Fruit fly (Drosophila melanogaster) whole organism, embryonic: Measurements from ENCODE around the gene CG10254.
A peak's percentile ranks its signal among the peaks of the same experiment; 100 is the strongest.

Experiments used
- Asciz ChIP-seq: fragments of 200-800 bp; sonication (Bioruptor generic); optimal IDR thresholded peaks from 2 replicates; lab custom pipeline; 2017; ENCODE audit warnings: missing biosample characterization, mild to moderate bottlenecking, missing genetic modification characterization, missing genetic modification reagents
- Bdp1 ChIP-seq: fragments of 200-800 bp; sonication (Bioruptor generic); optimal IDR thresholded peaks from 3 replicates; lab custom pipeline; 2016; ENCODE audit warnings: missing biosample characterization, missing genetic modification characterization
- CG10274 ChIP-seq: fragments of 200-800 bp; sonication (Bioruptor generic); optimal IDR thresholded peaks from 3 replicates; lab custom pipeline; 2017; ENCODE audit warnings: missing biosample characterization, mild to moderate bottlenecking, missing genetic modification characterization
- CG10431 ChIP-seq: fragments of 200-800 bp; sonication (Bioruptor generic); optimal IDR thresholded peaks from 3 replicates; lab custom pipeline; 2018; ENCODE audit warnings: missing biosample characterization, mild to moderate bottlenecking, missing genetic modification characterization
- CG12071 ChIP-seq: fragments of 200-800 bp; sonication (Bioruptor generic); optimal IDR thresholded peaks from 3 replicates; lab custom pipeline; 2018; ENCODE audit warnings: missing biosample characterization, mild to moderate bottlenecking, missing genetic modification characterization
- CG12219 ChIP-seq: fragments of 200-800 bp; sonication (Bioruptor generic); optimal IDR thresholded peaks from 3 replicates; lab custom pipeline; 2018; ENCODE audit warnings: missing biosample characterization, mild to moderate bottlenecking, missing genetic modification characterization
- CG12659 ChIP-seq: fragments of 200-800 bp; sonication (Bioruptor generic); optimal IDR thresholded peaks from 3 replicates; lab custom pipeline; 2017; ENCODE audit warnings: mild to moderate bottlenecking, missing biosample characterization, missing genetic modification reagents, missing genetic modification characterization
- CG13123 ChIP-seq: fragments of 200-800 bp; sonication (Bioruptor generic); optimal IDR thresholded peaks from 2 replicates; lab custom pipeline; 2016; ENCODE audit warnings: missing biosample characterization, missing genetic modification characterization
- CG14710 ChIP-seq: fragments of 200-800 bp; sonication (Bioruptor generic); optimal IDR thresholded peaks from 3 replicates; lab custom pipeline; 2019; ENCODE audit warnings: missing biosample characterization, mild to moderate bottlenecking, missing genetic modification characterization, moderate library complexity
- CG15269 ChIP-seq: fragments of 200-800 bp; sonication (Bioruptor generic); optimal IDR thresholded peaks from 2 replicates; lab custom pipeline; 2018; ENCODE audit warnings: missing biosample characterization, mild to moderate bottlenecking, missing genetic modification characterization, moderate library complexity
- CG1603 ChIP-seq: fragments of 200-800 bp; sonication (Bioruptor generic); optimal IDR thresholded peaks from 2 replicates; lab custom pipeline; 2019; ENCODE audit warnings: missing biosample characterization, mild to moderate bottlenecking, missing genetic modification characterization, moderate library complexity
- CG16813 ChIP-seq: fragments of 200-800 bp; sonication (Bioruptor generic); IDR thresholded peaks from 3 replicates; pipeline ENCODE4 v1.3.6; 2022; ENCODE audit warnings: missing biosample characterization, missing genetic modification characterization; ENCODE audit not compliant: partially characterized antibody
- CG16863 ChIP-seq: fragments of 200-800 bp; sonication (Bioruptor generic); optimal IDR thresholded peaks from 3 replicates; lab custom pipeline; 2016; ENCODE audit warnings: missing biosample characterization, missing genetic modification characterization
- CG17829 ChIP-seq: fragments of 200-800 bp; optimal IDR thresholded peaks from 2 replicates; lab custom pipeline; 2019; ENCODE audit warnings: missing biosample characterization, mild to moderate bottlenecking, missing genetic modification characterization, moderate library complexity
- CG18476 ChIP-seq: fragments of 200-800 bp; sonication (Bioruptor generic); optimal IDR thresholded peaks from 2 replicates; lab custom pipeline; 2016; ENCODE audit warnings: missing biosample characterization, mild to moderate bottlenecking, missing genetic modification characterization
- CG32532 ChIP-seq: fragments of 200-800 bp; sonication (Bioruptor generic); IDR thresholded peaks from 2 replicates; pipeline ENCODE4 v1.3.6; 2022; ENCODE audit warnings: missing biosample characterization, missing genetic modification characterization
- CG34376 ChIP-seq: fragments of 200-800 bp; sonication (Bioruptor generic); optimal IDR thresholded peaks from 2 replicates; lab custom pipeline; 2018; ENCODE audit warnings: missing biosample characterization, mild to moderate bottlenecking, missing genetic modification characterization
- D19B ChIP-seq: fragments of 200-800 bp; sonication (Bioruptor generic); optimal IDR thresholded peaks from 2 replicates; lab custom pipeline; 2017; ENCODE audit warnings: missing biosample characterization, mild to moderate bottlenecking, missing genetic modification characterization
- Hand ChIP-seq: fragments of 200-800 bp; sonication (Bioruptor generic); optimal IDR thresholded peaks from 2 replicates; lab custom pipeline; 2017; ENCODE audit warnings: mild to moderate bottlenecking, missing biosample characterization, missing genetic modification reagents, missing genetic modification characterization
- Lim3 ChIP-seq: fragments of 200-800 bp; sonication (Bioruptor generic); IDR thresholded peaks from 2 replicates; pipeline ENCODE4 v1.3.6; 2022; ENCODE audit warnings: missing biosample characterization, missing genetic modification characterization
- MTF-1 ChIP-seq: fragments of 200-800 bp; sonication (Bioruptor generic); optimal IDR thresholded peaks from 2 replicates; lab custom pipeline; 2018; ENCODE audit warnings: missing biosample characterization, mild to moderate bottlenecking, missing genetic modification characterization, borderline replicate concordance
- PHDP ChIP-seq: fragments of 200-800 bp; sonication (Bioruptor generic); optimal IDR thresholded peaks from 3 replicates; lab custom pipeline; 2018; ENCODE audit warnings: missing biosample characterization, mild to moderate bottlenecking, missing genetic modification characterization, moderate library complexity
- Sox100B ChIP-seq: fragments of 200-800 bp; sonication (Bioruptor generic); optimal IDR thresholded peaks from 3 replicates; lab custom pipeline; 2018; ENCODE audit warnings: missing biosample characterization, mild to moderate bottlenecking, missing genetic modification characterization
- Tbp ChIP-seq: fragments of >200 bp; optimal IDR thresholded peaks from 2 replicates; lab custom pipeline; 2018; ENCODE audit warnings: missing biosample characterization, missing genetic modification characterization
- Usf ChIP-seq: fragments of 200-800 bp; sonication (Bioruptor generic); optimal IDR thresholded peaks from 2 replicates; lab custom pipeline; 2017; ENCODE audit warnings: missing genotype, missing biosample characterization, missing genetic modification characterization
- bcd ChIP-seq: fragments of 200-800 bp; sonication (Bioruptor generic); optimal IDR thresholded peaks from 2 replicates; lab custom pipeline; 2017; ENCODE audit warnings: missing biosample characterization, mild to moderate bottlenecking, missing genetic modification characterization
- chn ChIP-seq: fragments of 200-800 bp; sonication (Bioruptor generic); optimal IDR thresholded peaks from 2 replicates; lab custom pipeline; 2016; ENCODE audit warnings: missing biosample characterization, missing genetic modification characterization
- crol ChIP-seq: fragments of 200-800 bp; sonication (Bioruptor generic); IDR thresholded peaks from 2 replicates; pipeline ENCODE4 v1.3.6; 2022; ENCODE audit warnings: missing biosample characterization, missing genetic modification characterization
- dan ChIP-seq: fragments of 200-800 bp; sonication (Bioruptor generic); IDR thresholded peaks from 2 replicates; pipeline ENCODE4 v1.3.6; 2022; ENCODE audit warnings: missing biosample characterization, missing genetic modification characterization
- emc ChIP-seq: fragments of 200-800 bp; sonication (Bioruptor generic); optimal IDR thresholded peaks from 2 replicates; lab custom pipeline; 2016; ENCODE audit warnings: missing biosample characterization, missing genetic modification characterization
- ftz-f1 ChIP-seq: fragments of 200-800 bp; sonication (Bioruptor generic); optimal IDR thresholded peaks from 2 replicates; lab custom pipeline; 2016; ENCODE audit warnings: missing biosample characterization, missing genetic modification characterization
- grau ChIP-seq: fragments of 200-800 bp; optimal IDR thresholded peaks from 3 replicates; lab custom pipeline; 2019; ENCODE audit warnings: missing biosample characterization, mild to moderate bottlenecking, missing genetic modification characterization, moderate library complexity
- grn ChIP-seq: fragments of 200-800 bp; sonication (Bioruptor generic); optimal IDR thresholded peaks from 3 replicates; lab custom pipeline; 2017; ENCODE audit warnings: missing biosample characterization, missing genetic modification characterization
- h ChIP-seq: fragments of >200 bp; optimal IDR thresholded peaks from 2 replicates; lab custom pipeline; 2017
- hb ChIP-seq: fragments of 200-800 bp; sonication (Bioruptor generic); IDR thresholded peaks from 3 replicates; pipeline ENCODE4 v1.3.6; 2022; ENCODE audit warnings: missing biosample characterization, missing genetic modification characterization; ENCODE audit not compliant: partially characterized antibody
- ken ChIP-seq: fragments of 200-800 bp; sonication (Bioruptor generic); IDR thresholded peaks from 3 replicates; pipeline ENCODE4 v1.3.6; 2022; ENCODE audit warnings: missing biosample characterization, missing genetic modification characterization
- mam ChIP-seq: fragments of 200-800 bp; sonication (Bioruptor generic); optimal IDR thresholded peaks from 3 replicates; lab custom pipeline; 2016; ENCODE audit warnings: missing biosample characterization, missing genetic modification characterization
- nerfin-1 ChIP-seq: fragments of 200-800 bp; sonication (Bioruptor generic); optimal IDR thresholded peaks from 3 replicates; lab custom pipeline; 2019; ENCODE audit warnings: missing biosample characterization, mild to moderate bottlenecking, missing genetic modification characterization, moderate library complexity
- nerfin-2 ChIP-seq: fragments of 200-800 bp; sonication (Bioruptor generic); IDR thresholded peaks from 2 replicates; pipeline ENCODE4 v1.3.6; 2022; ENCODE audit warnings: missing biosample characterization, missing genetic modification characterization; ENCODE audit not compliant: partially characterized antibody
- nom ChIP-seq: fragments of 200-800 bp; sonication (Bioruptor generic); optimal IDR thresholded peaks from 2 replicates; lab custom pipeline; 2017; ENCODE audit warnings: missing biosample characterization, missing genetic modification characterization, mild to moderate bottlenecking, moderate library complexity, missing genetic modification reagents
- pfk ChIP-seq: fragments of 200-800 bp; sonication (Bioruptor generic); optimal IDR thresholded peaks from 2 replicates; lab custom pipeline; 2018; ENCODE audit warnings: missing biosample characterization, mild to moderate bottlenecking, missing genetic modification characterization, moderate library complexity
- ranshi ChIP-seq: fragments of 200-800 bp; sonication (Bioruptor generic); IDR thresholded peaks from 2 replicates; pipeline ENCODE4 v1.3.6; 2022; ENCODE audit warnings: missing biosample characterization, missing genetic modification characterization
- sens ChIP-seq: fragments of 200-800 bp; sonication (Bioruptor generic); peaks from one replicate; lab custom pipeline; 2016; ENCODE audit warnings: missing biosample characterization, missing genetic modification characterization
- trem ChIP-seq: fragments of 200-800 bp; optimal IDR thresholded peaks from 3 replicates; lab custom pipeline; 2019; ENCODE audit warnings: missing biosample characterization, mild to moderate bottlenecking, missing genetic modification characterization, moderate library complexity
- ttk ChIP-seq: fragments of 200-800 bp; sonication (Bioruptor generic); IDR thresholded peaks from 2 replicates; pipeline ENCODE4 v2.1.2; 2022; ENCODE audit warnings: missing biosample characterization, missing genetic modification characterization
- twi ChIP-seq: fragments of 200-800 bp; optimal IDR thresholded peaks from 2 replicates; lab custom pipeline; 2019; ENCODE audit warnings: missing biosample characterization, mild to moderate bottlenecking, missing genetic modification characterization, moderate library complexity
- unpg ChIP-seq: fragments of 200-800 bp; sonication (Bioruptor generic); optimal IDR thresholded peaks from 3 replicates; lab custom pipeline; 2018; ENCODE audit warnings: missing biosample characterization, mild to moderate bottlenecking, missing genetic modification characterization, moderate library complexity
- zen ChIP-seq: fragments of 200-800 bp; sonication (Bioruptor generic); optimal IDR thresholded peaks from 3 replicates; lab custom pipeline; 2018; ENCODE audit warnings: missing biosample characterization, mild to moderate bottlenecking, missing genetic modification characterization, moderate library complexity

Gene CG10254

dm6 chr3R:23729632-23730471, 35.1 kb upstream of the CG10254 start (continued):
- TF ChIP-seq ftz-f1 (GFP tag; lab: Kevin White, UChicago) (peak; percentile 44), CG32532 (peak; percentile 33; the same call in 1 of the 2 replicates), trem (tag; lab: Kevin White, UChicago) (no peak), pfk (GFP tag; lab: Kevin White, UChicago) (peak; percentile 12), hb (GFP tag; lab: Robert Waterston, UW) (peak; percentile 53; the same call in 1 of the 3 replicates), nom (peak; percentile 61), CG10431 (GFP tag; lab: Kevin White, UChicago) (no peak), nerfin-2 (GFP tag; lab: Robert Waterston, UW) (peak; percentile 66), crol (GFP tag; lab: Robert Waterston, UW) (peak; percentile 36; the same call in 1 of the 2 replicates), CG16813 (GFP tag; lab: Robert Waterston, UW) (peak; percentile 51; the same call in 2 of the 3 replicates), CG15269 (peak; percentile 27), CG17829 (tag; lab: Kevin White, UChicago) (peak; percentile 9), CG12659 (GFP tag; lab: Kevin White, UChicago) (no peak), PHDP (tag; lab: Kevin White, UChicago) (peak; percentile 4), nerfin-1 (tag; lab: Kevin White, UChicago) (peak; percentile 65), ttk (GFP tag; lab: Robert Waterston, UW) (peak; percentile 53; the same call in 1 of the 2 replicates), chn (peak; percentile 88), CG12219 (peak; percentile 45), h (lab: Kevin White, UChicago) (no peak)

DNA sequence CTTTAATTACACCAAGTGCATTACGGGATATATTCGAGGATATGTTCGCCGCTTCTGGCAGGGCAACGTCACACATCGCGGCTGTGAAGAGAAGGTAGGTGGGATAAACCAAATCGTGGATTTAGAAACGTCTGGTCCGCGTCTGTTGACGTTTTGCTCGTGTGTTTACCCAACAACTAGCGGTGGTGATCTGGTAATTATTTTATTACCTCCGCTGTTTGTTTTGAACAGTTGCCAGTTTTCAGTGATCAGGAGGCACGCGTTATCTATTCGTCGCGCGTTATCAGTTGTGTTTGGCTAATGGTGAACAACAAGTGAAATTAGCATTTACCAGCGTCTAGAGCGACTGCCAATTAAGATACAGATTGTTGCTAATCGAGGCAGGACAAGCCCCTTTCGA, 34.3 kb upstream of the CG10254 start:
- peak; percentile 21 for TF ChIP-seq D19B (GFP tag; lab: Kevin White, UChicago)
- peak; percentile 43 for TF ChIP-seq grn
- TF ChIP-seq MTF-1 = peak; percentile 60
- no peak for TF ChIP-seq CG18476 (GFP tag; lab: Kevin White, UChicago)
- no peak for TF ChIP-seq Lim3
- TF ChIP-seq twi (tag; lab: Kevin White, UChicago) = peak; percentile 75
- TF ChIP-seq Tbp (GFP tag; lab: Kevin White, UChicago) = no peak
- TF ChIP-seq nerfin-1 (tag; lab: Kevin White, UChicago) = no peak
- TF ChIP-seq CG34376 (GFP tag; lab: Kevin White, UChicago) = peak; percentile 79
- TF ChIP-seq CG14710 (tag; lab: Kevin White, UChicago) = no peak
- peak; percentile 12 for TF ChIP-seq bcd
- no peak for TF ChIP-seq dan (GFP tag; lab: Robert Waterston, UW)
- TF ChIP-seq sens = peak; percentile 26
- no peak for TF ChIP-seq CG13123 (GFP tag; lab: Kevin White, UChicago)
- TF ChIP-seq Sox100B (GFP tag; lab: Kevin White, UChicago) = no peak
- TF ChIP-seq CG16863 (GFP tag; lab: Kevin White, UChicago) = no peak
- no peak for TF ChIP-seq Usf (GFP tag; lab: Kevin White, UChicago)
- TF ChIP-seq CG1603 = peak; percentile 9
- TF ChIP-seq Asciz (GFP tag; lab: Kevin White, UChicago) = peak; percentile 45
- TF ChIP-seq grau (tag; lab: Kevin White, UChicago) = no peak
- TF ChIP-seq Bdp1 (GFP tag; lab: Kevin White, UChicago) = peak; percentile 16
- TF ChIP-seq zen = peak; percentile 57
- peak; percentile 40 for TF ChIP-seq unpg (GFP tag; lab: Kevin White, UChicago)
- TF ChIP-seq Hand = peak; percentile 42
- TF ChIP-seq ranshi = 0 out of 2 replicates have a peak, but pooled peaks have one; percentile 32
- no peak for TF ChIP-seq emc (GFP tag; lab: Kevin White, UChicago)
- peak; percentile 79 for TF ChIP-seq CG12071 (GFP tag; lab: Kevin White, UChicago)
- TF ChIP-seq mam (GFP tag; lab: Kevin White, UChicago) = peak; percentile 7
- TF ChIP-seq CG10274 = peak; percentile 4
- no peak for TF ChIP-seq ken (GFP tag; lab: Robert Waterston, UW)
